Fruit fly (Drosophila melanogaster): ENCODE measurements around the gene Osi2.

The Osi2 gene

DNA sequence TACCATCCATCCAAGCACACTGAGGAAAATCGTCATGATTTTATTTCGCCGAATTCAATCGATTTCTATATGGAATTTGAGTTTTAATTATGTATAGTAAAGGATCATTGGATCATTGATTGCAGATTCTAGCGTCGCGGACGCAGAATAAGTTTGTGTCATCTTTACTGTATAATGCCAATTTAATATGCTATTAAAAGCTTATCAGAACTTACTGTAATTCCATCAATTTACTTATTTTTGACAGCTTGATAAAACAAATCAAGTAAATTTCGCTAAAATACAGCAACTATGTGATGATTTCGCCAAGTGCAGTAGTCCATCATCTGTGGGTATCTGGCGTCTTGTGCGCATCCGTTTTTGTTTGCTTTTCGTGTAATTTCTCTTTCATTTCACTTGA, 23.9 kb downstream of the Osi2 start (continued):
- TF ChIP-seq CG7368 (GFP tag; optimal IDR thresholded peaks at IDR 0.05) (no peak), Blimp-1 (GFP tag; optimal IDR thresholded peaks at IDR 0.05) (no peak), dsx (GFP tag; optimal IDR thresholded peaks at IDR 0.05; ENCODE audit: poor library complexity, severe bottlenecking) (no peak), CG10631 (GFP tag; optimal IDR thresholded peaks at IDR 0.05) (no peak), Gug (GFP tag; IDR thresholded peaks at IDR 0.05) (no peak), Lpt (GFP tag; optimal IDR thresholded peaks at IDR 0.05) (no peak), fd85E (GFP tag; optimal IDR thresholded peaks at IDR 0.05) (no peak), Hr39 (GFP tag; optimal IDR thresholded peaks at IDR 0.05) (peak; percentile 21), CG34406 (GFP tag; optimal IDR thresholded peaks at IDR 0.05) (peak; percentile 66), CG8632 (GFP tag; optimal IDR thresholded peaks at IDR 0.05) (peak; percentile 3), CG3919 (GFP tag; optimal IDR thresholded peaks at IDR 0.05) (peak; percentile 30), CG15336 (GFP tag; IDR thresholded peaks at IDR 0.05) (peak; percentile 29; the same call in 1 of the 2 replicates), Sox102F (GFP tag; optimal IDR thresholded peaks at IDR 0.05) (peak; percentile 17), CG6792 (GFP tag; optimal IDR thresholded peaks at IDR 0.05) (peak; percentile 34), svp (GFP tag) (peak; percentile 65), Met (GFP tag; optimal IDR thresholded peaks at IDR 0.05) (no peak), Eip93F (GFP tag; optimal IDR thresholded peaks at IDR 0.05) (no peak), CG11902 (GFP tag; optimal IDR thresholded peaks at IDR 0.05) (no peak), CG32006 (GFP tag; optimal IDR thresholded peaks at IDR 0.05) (peak; percentile 87), CG3032 (tag; optimal IDR thresholded peaks at IDR 0.05) (no peak), CG8319 (GFP tag; optimal IDR thresholded peaks at IDR 0.05) (no peak), CG31627 (GFP tag; optimal IDR thresholded peaks at IDR 0.05) (peak; percentile 12), fkh (GFP tag; optimal IDR thresholded peaks at IDR 0.05) (no peak), Hr4 (GFP tag; optimal IDR thresholded peaks at IDR 0.05) (peak; percentile 75), CG8119 (GFP tag; IDR thresholded peaks at IDR 0.05) (peak; percentile 57; the same call in 1 of the 3 replicates), CG16779 (tag; optimal IDR thresholded peaks at IDR 0.05) (no peak), CG4318 (GFP tag; optimal IDR thresholded peaks at IDR 0.05) (peak; percentile 62), acj6 (GFP tag; optimal IDR thresholded peaks at IDR 0.05) (peak; percentile 7), Eip75B (GFP tag; optimal IDR thresholded peaks at IDR 0.05) (peak; percentile 21), cyc (GFP tag; optimal IDR thresholded peaks at IDR 0.05) (no peak)

DNA sequence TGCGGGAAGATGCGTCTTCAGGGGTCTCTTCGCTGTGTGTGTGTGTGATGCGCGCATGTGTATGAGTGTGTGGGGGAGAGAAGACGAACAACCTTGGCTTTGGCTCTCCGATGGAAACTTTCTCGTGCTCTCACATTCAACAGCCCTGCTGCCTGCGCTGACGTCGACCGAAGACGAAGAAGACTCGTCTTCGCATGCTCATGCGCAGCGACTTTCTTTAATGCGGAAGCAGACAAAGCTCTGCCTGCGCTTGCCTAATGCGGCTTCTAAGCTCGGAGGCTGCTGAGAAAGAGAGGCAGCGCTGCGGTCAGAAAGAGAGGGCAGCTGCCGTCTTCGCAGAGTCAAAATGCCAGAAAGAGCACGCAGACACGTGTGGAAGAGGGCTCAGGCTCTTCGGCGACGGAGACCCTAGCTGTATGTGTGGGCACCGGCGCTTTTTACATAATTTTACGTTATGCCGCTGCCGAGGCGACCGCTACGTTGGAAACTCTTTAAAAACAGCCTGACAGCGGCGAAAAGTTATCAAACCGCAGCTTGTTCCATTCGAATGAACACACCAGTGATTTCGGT, 25.1 kb downstream of the Osi2 start, which contains the start of gene Osi6:
Gene Osi6 (plus strand): TSS at position 520 of the 570 bp plus-strand sequence.
- no peak for TF ChIP-seq Ets96B (tag; optimal IDR thresholded peaks at IDR 0.05)
- TF ChIP-seq CG6854 (GFP tag; optimal IDR thresholded peaks at IDR 0.05), result no peak
- TF ChIP-seq Eip78C (GFP tag), result peak; percentile 38
- no peak for TF ChIP-seq Hr38 (GFP tag; optimal IDR thresholded peaks at IDR 0.05)
- no peak for TF ChIP-seq CG31627 (GFP tag; optimal IDR thresholded peaks at IDR 0.05)
- no peak for TF ChIP-seq esn (GFP tag; optimal IDR thresholded peaks at IDR 0.05)

dm6 chr3R:6238977-6239376, 29.8 kb downstream of the Osi2 start:
- TF ChIP-seq CG6276 (GFP tag; optimal IDR thresholded peaks at IDR 0.05) (no peak), CG16779 (tag; optimal IDR thresholded peaks at IDR 0.05) (no peak), CG10631 (GFP tag; optimal IDR thresholded peaks at IDR 0.05) (no peak), Hr4 (GFP tag; optimal IDR thresholded peaks at IDR 0.05) (no peak), CG15336 (GFP tag; IDR thresholded peaks at IDR 0.05) (no peak), Blimp-1 (GFP tag; optimal IDR thresholded peaks at IDR 0.05) (no peak), Eip78C (GFP tag) (no peak), pdm3 (GFP tag; optimal IDR thresholded peaks at IDR 0.05) (no peak), Eip75B (GFP tag; optimal IDR thresholded peaks at IDR 0.05) (no peak)

dm6 chr3R:6240263-6240662, 31.1 kb downstream of the Osi2 start:
- TF ChIP-seq ss (GFP tag; optimal IDR thresholded peaks at IDR 0.05) (no peak), Blimp-1 (GFP tag; optimal IDR thresholded peaks at IDR 0.05) (peak; percentile 73)

Data from whole organism, prepupa.